Worm (Caenorhabditis elegans): Measurements from ENCODE around the gene F20G2.5.

DNA sequence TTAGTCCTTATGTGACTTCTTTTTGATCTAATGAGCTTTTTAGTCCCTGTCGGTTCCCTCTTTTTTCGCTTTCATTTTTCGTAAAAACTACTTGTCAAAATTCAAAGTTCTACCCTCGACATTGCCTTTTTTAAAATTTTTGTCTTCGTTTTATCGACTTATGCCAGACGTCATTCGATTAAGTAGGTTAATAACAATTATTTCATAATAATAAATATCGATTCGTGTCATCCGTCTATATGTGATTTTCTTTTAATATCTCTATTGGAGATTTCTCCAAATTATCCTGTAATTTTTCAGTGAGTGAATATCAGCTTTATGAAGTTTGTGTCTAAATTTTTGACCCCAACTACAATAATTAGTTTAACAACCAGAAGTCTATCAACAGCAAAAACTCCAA is 51.4 kb downstream of the F20G2.5 start, which contains the start of gene hpo-31:
- TF ChIP-seq ceh-9 (tag; optimal IDR thresholded peaks at IDR 0.05) (no peak), ceh-16 (tag; optimal IDR thresholded peaks at IDR 0.05) (no peak), ztf-4 (tag; optimal IDR thresholded peaks at IDR 0.05) (no peak), snpc-4 (tag; optimal IDR thresholded peaks at IDR 0.05) (no peak), pha-4 (tag; optimal IDR thresholded peaks at IDR 0.05) (no peak), fos-1 (tag; optimal IDR thresholded peaks at IDR 0.05) (no peak)

All from whole organism, L3 larva.